Worm (Caenorhabditis elegans): ENCODE results near the gene zfp-1.

DNA sequence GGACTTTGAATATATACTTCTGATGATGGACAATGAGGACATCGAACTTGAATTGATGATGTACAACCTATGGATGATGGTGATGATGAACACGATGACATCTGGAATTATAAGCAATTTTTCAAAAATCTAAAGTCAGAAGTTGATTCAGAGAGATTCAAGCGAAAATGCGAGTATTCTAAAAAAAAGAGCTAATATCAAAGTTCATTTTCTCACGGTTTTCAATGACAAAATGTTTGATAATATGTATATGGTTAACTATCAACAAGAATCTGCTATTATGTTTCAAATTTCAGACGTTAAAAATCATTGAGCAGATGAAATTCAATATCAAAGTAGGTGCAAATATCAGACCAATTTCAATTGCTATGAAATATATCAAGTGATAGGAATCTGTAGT is 11.4 kb upstream of the zfp-1 start, which contains the start of gene K02D10.4:
- TF ChIP-seq elt-3 (tag; optimal IDR thresholded peaks at IDR 0.05): no peak
- TF ChIP-seq ama-1 (optimal IDR thresholded peaks at IDR 0.05): no peak
- no peak for TF ChIP-seq sem-4 (tag; optimal IDR thresholded peaks at IDR 0.05)
